Worm (Caenorhabditis elegans) whole organism, mixed stage, embryonic: Measurements from ENCODE around the gene T05A7.7.

Experiments used
- ceh-39 ChIP-seq: fragments of 150-350 bp; optimal IDR thresholded peaks from 2 replicates; lab custom pipeline; 2014; ENCODE audit warnings: missing biosample characterization, missing genetic modification characterization
- elt-3 ChIP-seq: fragments of 150-350 bp; optimal IDR thresholded peaks from 2 replicates; lab custom pipeline; 2014; ENCODE audit warnings: missing biosample characterization, missing genetic modification characterization
- flh-1 ChIP-seq: fragments of 200-800 bp; sonication (Bioruptor generic); optimal IDR thresholded peaks from 2 replicates; lab custom pipeline; 2018; ENCODE audit warnings: mild to moderate bottlenecking, missing genetic modification characterization, moderate library complexity, missing compliant biosample characterization
- lin-32 ChIP-seq: fragments of 200-800 bp; sonication (Bioruptor generic); optimal IDR thresholded peaks from 2 replicates; lab custom pipeline; 2018; ENCODE audit warnings: mild to moderate bottlenecking, missing genetic modification characterization, missing compliant biosample characterization
- mab-5 ChIP-seq: fragments of 150-350 bp; optimal IDR thresholded peaks from 2 replicates; lab custom pipeline; 2014; ENCODE audit warnings: missing biosample characterization, missing genetic modification characterization
- nhr-28 ChIP-seq: fragments of 150-350 bp; optimal IDR thresholded peaks from 2 replicates; lab custom pipeline; 2014; ENCODE audit warnings: missing biosample characterization, missing genetic modification characterization
- pha-4 ChIP-seq: fragments of 150-350 bp; optimal IDR thresholded peaks from 2 replicates; lab custom pipeline; 2018; ENCODE audit warnings: missing biosample characterization, missing genetic modification reagents, missing genetic modification characterization

DNA sequence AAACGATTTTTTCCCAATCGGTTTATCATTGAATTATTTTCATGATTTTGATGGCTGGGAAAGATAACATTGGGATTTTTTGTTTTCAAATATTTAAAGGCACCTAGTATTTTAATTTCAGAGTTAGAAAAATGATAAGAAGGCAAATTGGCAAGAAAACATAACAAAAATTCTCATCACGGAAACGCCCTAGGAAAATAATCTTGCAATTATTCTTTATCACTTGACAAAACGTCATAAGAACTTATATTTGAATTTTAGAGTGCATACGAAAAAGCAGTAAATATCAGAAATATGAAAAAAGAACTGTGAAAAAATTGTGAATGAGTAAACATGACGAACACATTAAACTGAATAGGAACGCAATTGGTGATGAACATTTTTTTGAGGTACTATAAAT is 23.9 kb downstream of the T05A7.7 start:
- TF ChIP-seq pha-4 (tag; lab: Kevin White, UChicago) (no peak), lin-32 (no peak), elt-3 (tag; lab: Kevin White, UChicago) (no peak), flh-1 (GFP tag; lab: Kevin White, UChicago) (no peak), ceh-39 (tag; lab: Kevin White, UChicago) (no peak), mab-5 (tag; lab: Kevin White, UChicago) (no peak), nhr-28 (no peak)
